Fruit fly (Drosophila melanogaster) Kc167 (cell line): ENCODE data around the gene CG31021.

Experiments used
- Myc ChIP-seq: fragments of >200 bp; optimal IDR thresholded peaks from 2 replicates; lab custom pipeline; 2017; ENCODE audit warnings: missing external identifiers
- Sin3A ChIP-seq: fragments of >200 bp; optimal IDR thresholded peaks from 2 replicates; lab custom pipeline; 2018; ENCODE audit warnings: missing external identifiers
- h ChIP-seq: fragments of >200 bp; optimal IDR thresholded peaks from 3 replicates; lab custom pipeline; 2018; ENCODE audit warnings: missing external identifiers
- psq ChIP-seq: fragments of >200 bp; optimal IDR thresholded peaks from 2 replicates; lab custom pipeline; 2017; ENCODE audit warnings: missing external identifiers
- ttk ChIP-seq: sonication (Bioruptor generic); optimal IDR thresholded peaks from 2 replicates; lab custom pipeline; 2017; ENCODE audit warnings: missing external identifiers

DNA sequence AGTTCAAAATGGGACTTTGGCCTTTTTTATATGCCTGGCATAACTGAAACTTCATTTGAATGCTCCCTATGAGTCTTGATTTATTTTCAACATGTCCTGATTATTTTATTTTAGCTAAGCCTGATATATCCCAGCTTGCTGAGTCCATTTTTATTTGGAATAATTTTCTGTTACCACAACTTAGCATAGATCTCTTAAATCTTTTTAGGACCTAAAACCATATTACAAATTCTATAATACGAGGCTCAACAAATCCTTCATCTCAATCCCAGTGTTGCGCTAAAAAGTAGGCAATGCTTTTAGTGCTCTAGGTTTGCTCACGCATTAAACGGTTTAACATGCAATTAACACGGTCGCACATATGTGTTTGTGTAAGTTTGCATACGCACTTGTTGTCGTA, 19.8 kb downstream of the CG31021 start, which contains the start of gene CG44954:
- TF ChIP-seq h (lab: Kevin White, UChicago) (no peak), psq (lab: Kevin White, UChicago) (no peak), Sin3A (lab: Kevin White, UChicago) (no peak), Myc (lab: Kevin White, UChicago) (no peak), ttk (lab: Kevin White, UChicago) (no peak)
